Worm (Caenorhabditis elegans) whole organism, early embryonic: ENCODE results near the gene lmtr-3.

Experiments used
- F13C5.2 ChIP-seq: sonication (generic microtip); optimal IDR thresholded peaks from 2 replicates; lab custom pipeline; 2017; ENCODE audit warnings: mild to moderate bottlenecking, missing genetic modification characterization, inconsistent platforms, missing compliant biosample characterization
- ama-1 ChIP-seq: fragments of 150-350 bp; optimal IDR thresholded peaks from 2 replicates; lab custom pipeline; 2014
- ets-7 ChIP-seq: sonication (generic microtip); optimal IDR thresholded peaks from 2 replicates; lab custom pipeline; 2016; ENCODE audit warnings: missing genotype, missing genetic modification characterization, missing compliant biosample characterization
- flt-1 ChIP-seq: fragments of 200-800 bp; sonication (Bioruptor generic); IDR thresholded peaks from 2 replicates; pipeline ENCODE4 v1.3.6; 2022; ENCODE audit warnings: missing genetic modification characterization, missing compliant biosample characterization
- hmg-4 ChIP-seq: fragments of 200-800 bp; sonication (Bioruptor generic); optimal IDR thresholded peaks from 2 replicates; lab custom pipeline; 2018; ENCODE audit warnings: mild to moderate bottlenecking, missing genetic modification characterization, missing compliant biosample characterization
- pes-1 ChIP-seq: fragments of 200-800 bp; sonication (Bioruptor generic); IDR thresholded peaks from 2 replicates; pipeline ENCODE4 v1.3.6; 2022; ENCODE audit warnings: missing genetic modification reagents, missing genetic modification characterization, missing compliant biosample characterization
- scrt-1 ChIP-seq: fragments of 200-800 bp; sonication (Bioruptor generic); IDR thresholded peaks from 2 replicates; pipeline ENCODE4 v1.3.6; 2022; ENCODE audit warnings: missing genetic modification characterization, missing compliant biosample characterization
- sea-1 ChIP-seq: fragments of 200-800 bp; sonication (Bioruptor generic); conservative IDR thresholded peaks from 2 replicates; pipeline ENCODE4 v1.3.6; 2022; ENCODE audit warnings: missing genetic modification characterization, missing compliant biosample characterization
- tbx-11 ChIP-seq: fragments of 200-800 bp; sonication (Bioruptor generic); IDR thresholded peaks from 2 replicates; pipeline ENCODE4 v1.3.6; 2022; ENCODE audit warnings: missing genetic modification characterization, missing compliant biosample characterization
- tbx-37 ChIP-seq: fragments of 200-800 bp; sonication (Bioruptor generic); conservative IDR thresholded peaks from 2 replicates; pipeline ENCODE4 v1.3.6; 2022; ENCODE audit warnings: missing genetic modification reagents, missing genetic modification characterization, missing compliant biosample characterization

- TF ChIP-seq scrt-1 (GFP tag; lab: Robert Waterston, UW) = no peak
- peak; percentile 42 for TF ChIP-seq hmg-4
- TF ChIP-seq F13C5.2 (tag; lab: Kevin White, UChicago) = no peak
- no peak for TF ChIP-seq ama-1 (lab: Kevin White, UChicago)
- TF ChIP-seq tbx-11 (GFP tag; lab: Robert Waterston, UW) = no peak
- no peak for TF ChIP-seq flt-1 (GFP tag; lab: Robert Waterston, UW)
- TF ChIP-seq tbx-37 (GFP tag; lab: Robert Waterston, UW) = no peak; the same call in 1 of the 2 replicates
- TF ChIP-seq pes-1 (GFP tag; lab: Robert Waterston, UW) = peak; percentile 34; the same call in 1 of the 2 replicates
- TF ChIP-seq sea-1 (GFP tag; lab: Robert Waterston, UW) = no peak
- no peak for TF ChIP-seq ets-7 (tag; lab: Kevin White, UChicago)
Observed at ce11 chrV:11075209-11076027, 48.6 kb upstream of the lmtr-3 start.
